Worm (Caenorhabditis elegans) whole organism, young adult: Measurements from ENCODE around the gene gab-1.

Experiments
- C06A6.2 ChIP-seq: fragments of 200-800 bp; sonication (Bioruptor generic); conservative IDR thresholded peaks from 2 replicates; pipeline ENCODE4 v1.3.6; 2022; ENCODE audit warnings: missing genetic modification characterization, missing compliant biosample characterization
- D2030.7 ChIP-seq: fragments of 200-800 bp; sonication (Bioruptor generic); IDR thresholded peaks from 2 replicates; pipeline ENCODE4 v1.3.6; 2022; ENCODE audit warnings: missing genetic modification reagents, missing genetic modification characterization, missing compliant biosample characterization
- F10E7.11 ChIP-seq: sonication (generic microtip); optimal IDR thresholded peaks from 2 replicates; lab custom pipeline; 2017; ENCODE audit warnings: mild to moderate bottlenecking, missing genetic modification characterization, moderate library complexity, missing compliant biosample characterization
- F37B4.10 ChIP-seq: fragments of 200-800 bp; sonication (Bioruptor generic); IDR thresholded peaks from 2 replicates; pipeline ENCODE4 v1.3.6; 2022; ENCODE audit warnings: missing genetic modification characterization, missing compliant biosample characterization
- F39B2.1 ChIP-seq: fragments of 200-800 bp; sonication (Bioruptor generic); IDR thresholded peaks from 2 replicates; pipeline ENCODE4 v1.3.6; 2022; ENCODE audit warnings: missing genetic modification reagents, missing genetic modification characterization, missing compliant biosample characterization
- F55B11.4 ChIP-seq: sonication (generic microtip); optimal IDR thresholded peaks from 2 replicates; lab custom pipeline; 2016; ENCODE audit warnings: missing compliant biosample characterization, missing genetic modification characterization, borderline replicate concordance; ENCODE audit not compliant: insufficient read depth
- F57A8.1 ChIP-seq: fragments of 200-800 bp; sonication (Bioruptor generic); optimal IDR thresholded peaks from 2 replicates; lab custom pipeline; 2018; ENCODE audit warnings: mild to moderate bottlenecking, missing genetic modification characterization, moderate library complexity, missing compliant biosample characterization
- K11D2.4 ChIP-seq: fragments of 200-800 bp; sonication (Bioruptor generic); IDR thresholded peaks from 2 replicates; pipeline ENCODE4 v1.3.6; 2022; ENCODE audit warnings: missing genetic modification reagents, missing genetic modification characterization, missing compliant biosample characterization
- K12H6.12 ChIP-seq: fragments of 200-800 bp; sonication (Bioruptor generic); optimal IDR thresholded peaks from 2 replicates; lab custom pipeline; 2018; ENCODE audit warnings: mild to moderate bottlenecking, missing genetic modification characterization, missing compliant biosample characterization
- Y53G8AR.9 ChIP-seq: fragments of 200-800 bp; sonication (Bioruptor generic); conservative IDR thresholded peaks from 2 replicates; pipeline ENCODE4 v1.3.6; 2022; ENCODE audit warnings: missing genetic modification reagents, missing genetic modification characterization, missing compliant biosample characterization
- akir-1 ChIP-seq: fragments of 200-800 bp; sonication (Bioruptor generic); optimal IDR thresholded peaks from 2 replicates; lab custom pipeline; 2018; ENCODE audit warnings: mild to moderate bottlenecking, missing genetic modification characterization, moderate library complexity, missing compliant biosample characterization
- ama-1 ChIP-seq, 3 experiments: fragments of 150-350 bp in 1 of 3; sonication (generic microtip) in 2 of 3; optimal IDR thresholded peaks; 2 replicates each; lab custom pipeline; 2014 to 2018; ENCODE audit warnings: missing biosample characterization in 2 of 3, missing genetic modification characterization in 2 of 3, missing genetic modification reagents in 2 of 3
- attf-3 ChIP-seq: fragments of 200-800 bp; sonication (Bioruptor generic); conservative IDR thresholded peaks from 2 replicates; pipeline ENCODE4 v1.3.6; 2022; ENCODE audit warnings: missing genetic modification reagents, missing genetic modification characterization, missing compliant biosample characterization
- attf-5 ChIP-seq: fragments of 200-800 bp; sonication (Bioruptor generic); optimal IDR thresholded peaks from 2 replicates; lab custom pipeline; 2018; ENCODE audit warnings: mild to moderate bottlenecking, missing genetic modification characterization, missing compliant biosample characterization
- cebp-2 ChIP-seq: fragments of 200-800 bp; sonication (Bioruptor generic); IDR thresholded peaks from 2 replicates; pipeline ENCODE4 v1.3.6; 2022; ENCODE audit warnings: missing genetic modification characterization, missing compliant biosample characterization
- ceh-40 ChIP-seq: fragments of 200-800 bp; sonication (Bioruptor generic); IDR thresholded peaks from 2 replicates; pipeline ENCODE4 v1.3.6; 2022; ENCODE audit warnings: missing genetic modification characterization, missing compliant biosample characterization
- chd-7 ChIP-seq: sonication (generic microtip); optimal IDR thresholded peaks from 2 replicates; lab custom pipeline; 2016; ENCODE audit warnings: mild to moderate bottlenecking, missing genetic modification characterization, moderate library complexity, missing compliant biosample characterization
- dox-1 ChIP-seq: fragments of 200-800 bp; sonication (Bioruptor generic); IDR thresholded peaks from 2 replicates; pipeline ENCODE4 v1.3.6; 2022; ENCODE audit warnings: missing genetic modification reagents, missing genetic modification characterization, missing compliant biosample characterization
- efl-1 ChIP-seq: fragments of 150-350 bp; optimal IDR thresholded peaks from 2 replicates; lab custom pipeline; 2014; ENCODE audit warnings: missing biosample characterization, missing genetic modification reagents, missing genetic modification characterization
- egl-44 ChIP-seq: fragments of 200-800 bp; sonication (Bioruptor generic); IDR thresholded peaks from 2 replicates; pipeline ENCODE4 v1.3.6; 2022; ENCODE audit warnings: missing genetic modification reagents, missing genetic modification characterization, missing compliant biosample characterization
- egrh-3 ChIP-seq: fragments of 200-800 bp; sonication (Bioruptor generic); IDR thresholded peaks from 2 replicates; pipeline ENCODE4 v1.3.6; 2022; ENCODE audit warnings: missing genetic modification reagents, missing genetic modification characterization, missing compliant biosample characterization
- ets-4 ChIP-seq: fragments of 200-800 bp; sonication (Bioruptor generic); optimal IDR thresholded peaks from 2 replicates; lab custom pipeline; 2018; ENCODE audit warnings: mild to moderate bottlenecking, missing genetic modification characterization, missing compliant biosample characterization
- fkh-3 ChIP-seq: sonication (generic microtip); optimal IDR thresholded peaks from 2 replicates; lab custom pipeline; 2016; ENCODE audit warnings: mild to moderate bottlenecking, missing genetic modification characterization, missing compliant biosample characterization
- hlh-26 ChIP-seq: fragments of 200-800 bp; sonication (Bioruptor generic); conservative IDR thresholded peaks from 2 replicates; pipeline ENCODE4 v1.3.6; 2022; ENCODE audit warnings: missing genetic modification reagents, missing genetic modification characterization, missing compliant biosample characterization
- lag-1 ChIP-seq: fragments of 200-800 bp; sonication (Bioruptor generic); IDR thresholded peaks from 2 replicates; pipeline ENCODE4 v1.3.6; 2022; ENCODE audit warnings: missing genetic modification reagents, missing genetic modification characterization, missing compliant biosample characterization
- madf-10 ChIP-seq: sonication (generic microtip); optimal IDR thresholded peaks from 2 replicates; lab custom pipeline; 2016; ENCODE audit warnings: mild to moderate bottlenecking, missing genetic modification characterization, missing compliant biosample characterization
- madf-3 ChIP-seq: fragments of 200-800 bp; sonication (Bioruptor generic); IDR thresholded peaks from 2 replicates; pipeline ENCODE4 v1.3.6; 2022; ENCODE audit warnings: missing genetic modification reagents, missing genetic modification characterization, missing compliant biosample characterization
- mes-4 ChIP-seq: sonication (generic microtip); optimal IDR thresholded peaks from 2 replicates; lab custom pipeline; 2016; ENCODE audit warnings: missing genotype, missing genetic modification characterization, missing compliant biosample characterization
- mxl-1 ChIP-seq: sonication (generic microtip); optimal IDR thresholded peaks from 2 replicates; lab custom pipeline; 2016; ENCODE audit warnings: missing genetic modification characterization, missing compliant biosample characterization
- nhr-120 ChIP-seq: fragments of 200-800 bp; sonication (Bioruptor generic); IDR thresholded peaks from 2 replicates; pipeline ENCODE4 v1.3.6; 2022; ENCODE audit warnings: missing genetic modification characterization, missing compliant biosample characterization
- nhr-80 ChIP-seq: sonication (generic microtip); optimal IDR thresholded peaks from 2 replicates; lab custom pipeline; 2016; ENCODE audit warnings: missing genetic modification characterization, missing compliant biosample characterization
- nhr-90 ChIP-seq: sonication (generic microtip); optimal IDR thresholded peaks from 2 replicates; lab custom pipeline; 2016; ENCODE audit warnings: missing genotype, mild to moderate bottlenecking, missing genetic modification characterization, missing compliant biosample characterization
- pha-4 ChIP-seq: fragments of 150-350 bp; sonication (generic microtip); optimal IDR thresholded peaks from 2 replicates; lab custom pipeline; 2014; ENCODE audit warnings: missing biosample characterization, missing genetic modification reagents, missing genetic modification characterization
- repo-1 ChIP-seq: sonication (generic microtip); optimal IDR thresholded peaks from 2 replicates; lab custom pipeline; 2017; ENCODE audit warnings: mild to moderate bottlenecking, missing genetic modification characterization, missing compliant biosample characterization
- sdz-38 ChIP-seq: sonication (generic microtip); optimal IDR thresholded peaks from 2 replicates; lab custom pipeline; 2016; ENCODE audit warnings: missing genotype, missing genetic modification characterization, missing compliant biosample characterization
- sea-2 ChIP-seq: fragments of 200-800 bp; sonication (Bioruptor generic); IDR thresholded peaks from 2 replicates; pipeline ENCODE4 v1.3.6; 2022; ENCODE audit warnings: missing genetic modification characterization, missing compliant biosample characterization
- sptf-2 ChIP-seq: fragments of 200-800 bp; sonication (Bioruptor generic); optimal IDR thresholded peaks from 2 replicates; lab custom pipeline; 2018; ENCODE audit warnings: mild to moderate bottlenecking, missing genetic modification characterization, missing compliant biosample characterization
- zfh-2 ChIP-seq: fragments of 200-800 bp; sonication (Bioruptor generic); conservative IDR thresholded peaks from 2 replicates; pipeline ENCODE4 v1.3.6; 2022; ENCODE audit warnings: missing genetic modification reagents, missing genetic modification characterization, missing compliant biosample characterization
- zim-3 ChIP-seq: sonication (generic microtip); optimal IDR thresholded peaks from 2 replicates; lab custom pipeline; 2017; ENCODE audit warnings: mild to moderate bottlenecking, missing genetic modification characterization, moderate library complexity, missing compliant biosample characterization
- ztf-25 ChIP-seq: fragments of 200-800 bp; sonication (Bioruptor generic); IDR thresholded peaks from 2 replicates; pipeline ENCODE4 v1.3.6; 2022; ENCODE audit warnings: missing genetic modification reagents, missing genetic modification characterization, missing compliant biosample characterization

The gab-1 gene

DNA sequence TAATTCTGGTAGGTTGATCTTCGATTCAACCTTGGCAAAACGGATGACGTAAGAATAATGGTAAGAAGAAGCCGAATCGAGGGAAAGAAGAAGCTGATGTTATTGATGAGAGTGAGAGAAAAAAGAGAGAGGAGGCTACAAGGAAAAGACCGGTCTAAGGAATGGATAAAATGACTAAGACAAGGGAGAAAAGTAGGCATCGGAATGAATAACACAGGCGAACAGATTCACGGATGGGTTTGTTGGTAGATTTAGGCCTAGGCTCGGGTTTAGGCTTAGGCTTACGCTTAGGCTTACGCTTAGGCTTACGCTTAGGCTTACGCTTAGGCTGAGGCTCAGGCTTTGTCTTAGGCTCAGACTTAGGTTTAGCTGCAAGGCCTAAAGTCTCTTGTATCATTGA lies 18.9 kb upstream of the gab-1 start, which contains the start of gene agmo-1:
Gene agmo-1, minus strand, starts transcription at position 101 of the 400 bp plus-strand sequence.
- TF ChIP-seq madf-3, result no peak
- TF ChIP-seq egl-44 (GFP tag; lab: Robert Waterston, UW), result no peak

DNA sequence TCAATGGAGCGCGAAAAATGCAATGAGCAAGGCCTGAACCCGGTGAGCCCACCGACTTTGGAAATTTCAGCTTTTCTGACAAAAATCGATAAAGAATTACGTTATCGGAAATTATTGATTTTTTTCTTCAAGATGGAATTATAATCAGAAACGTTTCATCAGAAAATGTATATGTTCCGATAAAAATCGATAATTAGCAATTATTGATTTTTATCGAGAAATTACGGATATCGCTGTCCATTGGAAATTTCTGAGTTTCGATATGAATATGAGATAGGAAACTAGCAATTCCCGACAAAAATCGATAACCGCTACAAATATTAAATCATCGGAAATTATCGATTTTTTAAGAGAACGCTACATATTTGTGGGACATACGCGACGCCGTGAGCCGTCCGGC lies 14.7 kb upstream of the gab-1 start:
- TF ChIP-seq mxl-1 (tag; lab: Kevin White, UChicago) (no peak), ets-4 (GFP tag; lab: Kevin White, UChicago) (no peak), zfh-2 (GFP tag; lab: Robert Waterston, UW) (no peak), C06A6.2 (GFP tag; lab: Robert Waterston, UW) (no peak), attf-5 (no peak)

DNA sequence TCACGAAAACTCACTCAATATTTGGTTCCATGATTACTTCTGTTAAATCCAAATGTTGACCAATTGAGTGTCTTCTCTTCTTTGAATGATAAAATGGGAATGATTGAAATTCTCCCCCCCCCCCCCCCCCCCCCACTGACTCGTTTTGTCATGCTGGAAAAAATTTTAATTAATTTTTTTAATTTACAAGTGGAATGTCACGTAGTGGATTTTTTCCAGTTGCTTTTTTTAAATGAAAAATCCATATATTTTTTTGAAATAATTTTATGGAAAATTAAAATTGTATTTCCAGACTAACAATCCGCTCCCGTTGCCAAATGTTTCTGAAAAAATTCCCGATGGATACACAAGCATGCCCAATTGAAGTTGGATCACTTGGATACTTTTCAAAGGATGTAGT lies 9.9 kb upstream of the gab-1 start, which contains the start of gene BE10.1:
Gene BE10.1, minus strand, starts transcription at position 101 of the 400 bp plus-strand sequence.
- TF ChIP-seq fkh-3 (no peak), egrh-3 (no peak), F57A8.1 (no peak)

- TF ChIP-seq repo-1 (tag; lab: Kevin White, UChicago) (no peak), pha-4 (no peak), madf-10 (no peak), sea-2 (GFP tag; lab: Robert Waterston, UW) (no peak), F37B4.10 (GFP tag; lab: Robert Waterston, UW) (0 out of 2 replicates have a peak, but pooled peaks have one; percentile 8), ztf-25 (GFP tag; lab: Robert Waterston, UW) (no peak)
- TF ChIP-seq, all 124 proteins: peak for 1
These were observed 8.7 kb upstream of the gab-1 start for ce11 chrIII:12788239-12788638.

- TF ChIP-seq nhr-120 (GFP tag; lab: Robert Waterston, UW), result no peak
- TF ChIP-seq F10E7.11 (tag; lab: Kevin White, UChicago), result no peak
- TF ChIP-seq ceh-40, result no peak
- TF ChIP-seq repo-1 (tag; lab: Kevin White, UChicago), result no peak
- no peak for TF ChIP-seq lag-1 (GFP tag; lab: Robert Waterston, UW)
- no peak for TF ChIP-seq D2030.7 (GFP tag; lab: Robert Waterston, UW)
- TF ChIP-seq K11D2.4 (GFP tag; lab: Robert Waterston, UW), result no peak
- no peak for TF ChIP-seq akir-1 (GFP tag; lab: Kevin White, UChicago)
- TF ChIP-seq ama-1 (optimal IDR thresholded peaks at IDR 0.05; lab: Kevin White, UChicago), result no peak
- no peak for TF ChIP-seq ama-1 (GFP tag; optimal IDR thresholded peaks at IDR 0.05; lab: Kevin White, UChicago)
- no peak for TF ChIP-seq K12H6.12 (tag; lab: Kevin White, UChicago)
These were observed 5.9 kb upstream of the gab-1 start for ce11 chrIII:12785427-12785826.

- TF ChIP-seq chd-7, result no peak
- no peak for TF ChIP-seq nhr-90 (tag; lab: Kevin White, UChicago)
- TF ChIP-seq mes-4 (tag; lab: Kevin White, UChicago), result no peak
- no peak for TF ChIP-seq F39B2.1 (GFP tag; lab: Robert Waterston, UW)
- no peak for TF ChIP-seq Y53G8AR.9 (GFP tag; lab: Robert Waterston, UW)
- TF ChIP-seq hlh-26, result no peak
- TF ChIP-seq ama-1 (optimal IDR thresholded peaks at IDR 0.05; lab: Kevin White, UChicago), result no peak
- TF ChIP-seq ama-1 (GFP tag; optimal IDR thresholded peaks at IDR 0.05; lab: Kevin White, UChicago), result no peak
- TF ChIP-seq sdz-38 (tag; lab: Kevin White, UChicago), result no peak
- TF ChIP-seq K11D2.4 (GFP tag; lab: Robert Waterston, UW), result no peak
- TF ChIP-seq sptf-2, result no peak
- TF ChIP-seq cebp-2, result no peak
- no peak for TF ChIP-seq nhr-80
- no peak for TF ChIP-seq efl-1 (GFP tag; lab: Kevin White, UChicago)
- TF ChIP-seq F55B11.4, result no peak
- TF ChIP-seq attf-3 (GFP tag; lab: Robert Waterston, UW), result no peak
- no peak for TF ChIP-seq dox-1
- TF ChIP-seq zim-3, result no peak
These were observed 5.3 kb upstream of the gab-1 start, which contains the start of gene lgc-37 for ce11 chrIII:12784854-12785253. Gene lgc-37 (plus strand): TSS chrIII:12785154.
